Worm (Caenorhabditis elegans) whole organism, L1 larva: ENCODE data around the gene T26A8.3.

Experiments
- C34B4.2 ChIP-seq: sonication (generic microtip); optimal IDR thresholded peaks from 2 replicates; lab custom pipeline; 2017; ENCODE audit warnings: mild to moderate bottlenecking, missing genetic modification characterization, missing compliant biosample characterization
- Y116A8C.19 ChIP-seq: sonication (generic microtip); optimal IDR thresholded peaks from 2 replicates; lab custom pipeline; 2016; ENCODE audit warnings: missing compliant biosample characterization, missing genetic modification characterization, borderline replicate concordance
- aha-1 ChIP-seq: fragments of 150-350 bp; optimal IDR thresholded peaks from 2 replicates; lab custom pipeline; 2014; ENCODE audit warnings: missing biosample characterization, missing genetic modification characterization
- alr-1 ChIP-seq: fragments of 200-800 bp; sonication (Bioruptor generic); optimal IDR thresholded peaks from 2 replicates; lab custom pipeline; 2018; ENCODE audit warnings: borderline replicate concordance, mild to moderate bottlenecking, missing genetic modification characterization, missing compliant biosample characterization
- aly-2 ChIP-seq: fragments of 150-350 bp; optimal IDR thresholded peaks from 2 replicates; lab custom pipeline; 2014; ENCODE audit warnings: missing biosample characterization, missing genetic modification characterization
- blmp-1 ChIP-seq: fragments of 150-350 bp; optimal IDR thresholded peaks from 2 replicates; lab custom pipeline; 2014; ENCODE audit warnings: missing biosample characterization, missing genetic modification characterization
- ceh-8 ChIP-seq: fragments of 200-800 bp; sonication (Bioruptor generic); optimal IDR thresholded peaks from 2 replicates; lab custom pipeline; 2018; ENCODE audit warnings: mild to moderate bottlenecking, missing genetic modification characterization, moderate library complexity, missing compliant biosample characterization
- dpl-1 ChIP-seq, 3 experiments: fragments of 150-350 bp in 2 of 3; sonication (generic microtip) in 1 of 3; optimal IDR thresholded peaks; 2 replicates each; lab custom pipeline; 2014 to 2017; ENCODE audit warnings: missing biosample characterization in 3 of 3, missing genetic modification characterization in 3 of 3, missing genetic modification reagents in 3 of 3
- efl-3 ChIP-seq: fragments of 200-800 bp; sonication (Bioruptor generic); optimal IDR thresholded peaks from 2 replicates; lab custom pipeline; 2018; ENCODE audit warnings: mild to moderate bottlenecking, missing genetic modification characterization, missing compliant biosample characterization
- egl-13 ChIP-seq: sonication (generic microtip); optimal IDR thresholded peaks from 2 replicates; lab custom pipeline; 2016; ENCODE audit warnings: missing genotype, missing genetic modification reagents, missing genetic modification characterization, missing compliant biosample characterization
- elt-2 ChIP-seq: sonication (generic microtip); optimal IDR thresholded peaks from 2 replicates; lab custom pipeline; 2016; ENCODE audit warnings: missing genetic modification characterization, mild to moderate bottlenecking, inconsistent platforms, missing compliant biosample characterization, missing genetic modification reagents
- elt-3 ChIP-seq, 6 experiments: fragments of 150-350 bp in 1 of 6; sonication (generic microtip); optimal IDR thresholded peaks; 2 replicates each; lab custom pipeline; 2017 to 2018; ENCODE audit warnings: missing biosample characterization in 6 of 6, missing genetic modification characterization in 6 of 6, inconsistent platforms in 1 of 6
- fkh-10 ChIP-seq: sonication (generic microtip); optimal IDR thresholded peaks from 2 replicates; lab custom pipeline; 2017; ENCODE audit warnings: missing biosample characterization, missing genetic modification reagents, missing genetic modification characterization
- fkh-8 ChIP-seq: sonication (generic microtip); optimal IDR thresholded peaks from 2 replicates; lab custom pipeline; 2016; ENCODE audit warnings: mild to moderate bottlenecking, missing genetic modification characterization, missing compliant biosample characterization
- fos-1 ChIP-seq: fragments of 150-350 bp; optimal IDR thresholded peaks from 2 replicates; lab custom pipeline; 2014; ENCODE audit warnings: missing biosample characterization, missing genetic modification characterization
- hlh-17 ChIP-seq: fragments of 200-800 bp; sonication (Bioruptor generic); optimal IDR thresholded peaks from 2 replicates; lab custom pipeline; 2018; ENCODE audit warnings: missing genetic modification characterization, mild to moderate bottlenecking, missing compliant biosample characterization, moderate library complexity, borderline replicate concordance
- hlh-4 ChIP-seq: sonication (generic microtip); optimal IDR thresholded peaks from 2 replicates; lab custom pipeline; 2016; ENCODE audit warnings: mild to moderate bottlenecking, missing genetic modification characterization, missing compliant biosample characterization
- irx-1 ChIP-seq: sonication (generic microtip); optimal IDR thresholded peaks from 2 replicates; lab custom pipeline; 2016; ENCODE audit warnings: missing genetic modification characterization, missing compliant biosample characterization
- isw-1 ChIP-seq: fragments of 200-800 bp; sonication (Bioruptor generic); IDR thresholded peaks from 2 replicates; pipeline ENCODE4 v1.3.6; 2022; ENCODE audit warnings: missing genetic modification characterization, missing compliant biosample characterization
- lin-13 ChIP-seq: fragments of 150-350 bp; optimal IDR thresholded peaks from 2 replicates; lab custom pipeline; 2014; ENCODE audit warnings: missing biosample characterization, missing genetic modification reagents, missing genetic modification characterization
- lin-14 ChIP-seq: fragments of 200-800 bp; sonication (Bioruptor generic); optimal IDR thresholded peaks from 2 replicates; lab custom pipeline; 2018; ENCODE audit warnings: mild to moderate bottlenecking, missing genetic modification characterization, moderate library complexity, missing compliant biosample characterization
- lin-15B ChIP-seq: fragments of 150-350 bp; sonication (generic microtip); optimal IDR thresholded peaks from 3 replicates; lab custom pipeline; 2014; ENCODE audit warnings: missing biosample characterization, missing genetic modification characterization
- lin-35 ChIP-seq, 2 experiments: fragments of 150-350 bp; optimal IDR thresholded peaks; 2 replicates each; lab custom pipeline; 2014; ENCODE audit warnings: missing biosample characterization in 2 of 2, missing genetic modification characterization in 2 of 2, missing genetic modification reagents in 2 of 2
- lir-3 ChIP-seq: sonication (generic microtip); optimal IDR thresholded peaks from 2 replicates; lab custom pipeline; 2016; ENCODE audit warnings: mild to moderate bottlenecking, missing genetic modification characterization, moderate library complexity, missing compliant biosample characterization; ENCODE audit not compliant: poor library complexity
- mdl-1 ChIP-seq, 2 experiments: fragments of 150-350 bp; optimal IDR thresholded peaks; 2 replicates each; lab custom pipeline; 2014 to 2017; ENCODE audit warnings: missing biosample characterization in 2 of 2, missing genetic modification characterization in 2 of 2, inconsistent platforms in 1 of 2
- nhr-11 ChIP-seq: fragments of 150-350 bp; optimal IDR thresholded peaks from 2 replicates; lab custom pipeline; 2014; ENCODE audit warnings: missing biosample characterization, missing genetic modification characterization
- nhr-19 ChIP-seq: fragments of 200-800 bp; sonication (Bioruptor generic); conservative IDR thresholded peaks from 2 replicates; pipeline ENCODE4 v1.3.6; 2022; ENCODE audit warnings: missing genetic modification characterization, missing compliant biosample characterization
- nhr-20 ChIP-seq: sonication (generic microtip); optimal IDR thresholded peaks from 2 replicates; lab custom pipeline; 2016; ENCODE audit warnings: mild to moderate bottlenecking, missing genetic modification characterization, missing compliant biosample characterization
- nhr-237 ChIP-seq: fragments of 150-350 bp; optimal IDR thresholded peaks from 2 replicates; lab custom pipeline; 2014; ENCODE audit warnings: missing biosample characterization, missing genetic modification characterization
- nhr-28 ChIP-seq: fragments of 150-350 bp; optimal IDR thresholded peaks from 2 replicates; lab custom pipeline; 2014; ENCODE audit warnings: missing biosample characterization, missing genetic modification characterization
- nhr-47 ChIP-seq: sonication (generic microtip); optimal IDR thresholded peaks from 2 replicates; lab custom pipeline; 2016; ENCODE audit warnings: mild to moderate bottlenecking, missing genetic modification characterization, moderate library complexity, missing compliant biosample characterization
- nhr-71 ChIP-seq: sonication (generic microtip); optimal IDR thresholded peaks from 2 replicates; lab custom pipeline; 2016; ENCODE audit warnings: mild to moderate bottlenecking, missing genetic modification characterization, moderate library complexity, missing compliant biosample characterization
- nhr-77 ChIP-seq: fragments of 150-350 bp; optimal IDR thresholded peaks from 2 replicates; lab custom pipeline; 2014; ENCODE audit warnings: missing biosample characterization, missing genetic modification characterization
- pax-3 ChIP-seq: fragments of 200-800 bp; sonication (Bioruptor generic); optimal IDR thresholded peaks from 2 replicates; lab custom pipeline; 2018; ENCODE audit warnings: mild to moderate bottlenecking, missing genetic modification characterization, moderate library complexity, missing compliant biosample characterization
- skn-1 ChIP-seq: fragments of 150-350 bp; optimal IDR thresholded peaks from 2 replicates; lab custom pipeline; 2014; ENCODE audit warnings: missing biosample characterization, missing genetic modification characterization
- snpc-4 ChIP-seq: fragments of 150-350 bp; optimal IDR thresholded peaks from 2 replicates; lab custom pipeline; 2014; ENCODE audit warnings: missing biosample characterization, missing genetic modification characterization
- snu-23 ChIP-seq: sonication (generic microtip); optimal IDR thresholded peaks from 2 replicates; lab custom pipeline; 2016; ENCODE audit warnings: missing genetic modification characterization, missing compliant biosample characterization
- swsn-7 ChIP-seq: sonication (generic microtip); optimal IDR thresholded peaks from 2 replicates; lab custom pipeline; 2016; ENCODE audit warnings: missing genetic modification characterization, missing compliant biosample characterization
- tbx-2 ChIP-seq: sonication (generic microtip); optimal IDR thresholded peaks from 2 replicates; lab custom pipeline; 2016; ENCODE audit warnings: missing genetic modification characterization, missing compliant biosample characterization
- unc-30 ChIP-seq: sonication (generic microtip); optimal IDR thresholded peaks from 2 replicates; lab custom pipeline; 2017; ENCODE audit warnings: missing biosample characterization, missing genetic modification characterization
- unc-62 ChIP-seq: fragments of 150-350 bp; optimal IDR thresholded peaks from 2 replicates; lab custom pipeline; 2014; ENCODE audit warnings: missing biosample characterization, missing genetic modification reagents, missing genetic modification characterization
- unc-86 ChIP-seq: sonication (generic microtip); optimal IDR thresholded peaks from 2 replicates; lab custom pipeline; 2016; ENCODE audit warnings: missing genetic modification characterization, missing compliant biosample characterization
- unc-98 ChIP-seq: fragments of 200-800 bp; sonication (Bioruptor generic); IDR thresholded peaks from 2 replicates; pipeline ENCODE4 v1.3.6; 2022; ENCODE audit warnings: missing genetic modification characterization, missing compliant biosample characterization
- zag-1 ChIP-seq: fragments of 150-350 bp; optimal IDR thresholded peaks from 2 replicates; lab custom pipeline; 2014; ENCODE audit warnings: missing biosample characterization, missing genetic modification characterization
- ztf-11 ChIP-seq, 2 experiments: sonication (generic microtip); optimal IDR thresholded peaks; 2 replicates each; lab custom pipeline; 2016 to 2017; ENCODE audit warnings: missing genetic modification characterization in 2 of 2, missing biosample characterization in 1 of 2, missing compliant biosample characterization in 1 of 2

T26A8.3 gene

ce11 chrIV:8475030-8475679 is 48.7 kb upstream of the T26A8.3 start (continued):
- no peak for TF ChIP-seq aha-1 (tag; lab: Kevin White, UChicago)
- no peak for TF ChIP-seq skn-1
- no peak for TF ChIP-seq nhr-28 (tag; lab: Kevin White, UChicago)
- TF ChIP-seq irx-1 (tag; lab: Kevin White, UChicago): no peak
- no peak for TF ChIP-seq hlh-4
- no peak for TF ChIP-seq fkh-10 (GFP tag; lab: Kevin White, UChicago)
- peak; percentile 66 for TF ChIP-seq elt-2 (tag; lab: Kevin White, UChicago)
- TF ChIP-seq alr-1 (tag; lab: Kevin White, UChicago): no peak
- no peak for TF ChIP-seq aly-2 (tag; lab: Kevin White, UChicago)
- no peak for TF ChIP-seq fos-1 (tag; lab: Kevin White, UChicago)
- no peak for TF ChIP-seq unc-98 (GFP tag; lab: Robert Waterston, UW)

ce11 chrIV:8473756-8474155 is 47.3 kb upstream of the T26A8.3 start, which contains the start of gene C28C12.11:
TSS of gene C28C12.11 (plus strand) at chrIV:8474056.
- TF ChIP-seq swsn-7 (tag; lab: Kevin White, UChicago) (no peak), lin-15B (tag; lab: Kevin White, UChicago) (no peak), snpc-4 (tag; lab: Kevin White, UChicago) (no peak), zag-1 (no peak), hlh-4 (no peak), pax-3 (tag; lab: Kevin White, UChicago) (no peak), unc-30 (tag; lab: Kevin White, UChicago) (no peak), fos-1 (tag; lab: Kevin White, UChicago) (no peak), fkh-10 (GFP tag; lab: Kevin White, UChicago) (no peak), C34B4.2 (tag; lab: Kevin White, UChicago) (no peak), Y116A8C.19 (no peak), unc-86 (no peak), nhr-11 (no peak)

- no peak for TF ChIP-seq pax-3 (tag; lab: Kevin White, UChicago)
- TF ChIP-seq fkh-8: no peak
- no peak for TF ChIP-seq lin-13 (GFP tag; lab: Kevin White, UChicago)
- TF ChIP-seq Y116A8C.19: no peak
These were observed 46.1 kb upstream of the T26A8.3 start, which contains the start of gene oat-1 for ce11 chrIV:8472493-8472892. TSS of gene oat-1 (minus strand) at chrIV:8472593.

- no peak for TF ChIP-seq mdl-1 (tag; optimal IDR thresholded peaks at IDR 0.05; lab: Kevin White, UChicago)
- TF ChIP-seq lin-35 (GFP tag; optimal IDR thresholded peaks at IDR 0.05; lab: Kevin White, UChicago): peak in 1 of 2 experiments; percentile 34
- peak; percentile 49 for TF ChIP-seq nhr-71
- no peak for TF ChIP-seq egl-13 (tag; lab: Kevin White, UChicago)
- TF ChIP-seq C34B4.2 (tag; lab: Kevin White, UChicago): no peak
- no peak for TF ChIP-seq dpl-1 (GFP tag; optimal IDR thresholded peaks at IDR 0.05; lab: Kevin White, UChicago)
- TF ChIP-seq nhr-19 (GFP tag; lab: Robert Waterston, UW): peak; percentile 30
- no peak for TF ChIP-seq skn-1
- TF ChIP-seq unc-62 (GFP tag; lab: Kevin White, UChicago): no peak
- no peak for TF ChIP-seq hlh-17
- no peak for TF ChIP-seq unc-98 (GFP tag; lab: Robert Waterston, UW)
- TF ChIP-seq nhr-237 (tag; lab: Kevin White, UChicago): no peak
- no peak for TF ChIP-seq efl-3
- TF ChIP-seq nhr-20 (tag; lab: Kevin White, UChicago): peak; percentile 57
- peak in 4 of 6 experiments; percentile 60 to 86 (median 68) for TF ChIP-seq elt-3 (tag; optimal IDR thresholded peaks at IDR 0.05; lab: Kevin White, UChicago)
- TF ChIP-seq nhr-47: no peak
- no peak for TF ChIP-seq lir-3
- TF ChIP-seq blmp-1 (tag; lab: Kevin White, UChicago): peak; percentile 33
- no peak for TF ChIP-seq nhr-77 (tag; lab: Kevin White, UChicago)
- no peak for TF ChIP-seq nhr-28 (tag; lab: Kevin White, UChicago)
- no peak for TF ChIP-seq Y116A8C.19
- TF ChIP-seq tbx-2 (tag; lab: Kevin White, UChicago): peak; percentile 3
- TF ChIP-seq isw-1 (GFP tag; lab: Robert Waterston, UW): no peak
- TF ChIP-seq snu-23 (GFP tag; lab: Kevin White, UChicago): peak; percentile 26
- TF ChIP-seq lin-14: peak; percentile 55
- TF ChIP-seq ztf-11 (tag; optimal IDR thresholded peaks at IDR 0.05; lab: Kevin White, UChicago): no peak
- TF ChIP-seq ceh-8 (GFP tag; lab: Kevin White, UChicago): no peak
- no peak for TF ChIP-seq fos-1 (tag; lab: Kevin White, UChicago)
- no peak for TF ChIP-seq elt-2 (tag; lab: Kevin White, UChicago)
These were observed 37.8 kb upstream of the T26A8.3 start for ce11 chrIV:8464187-8464586.
